In genomic region chrX:4911765-4912245, dm6 we compare ENCODE assay signal across 6 fruit fly cellular contexts.
A peak's percentile ranks its signal among the peaks of the same experiment; 100 is the strongest.
TF ChIP-seq lines count a peak whose summit lies in the region.

No protein-coding gene starts in this region.

- TF ChIP-seq CTCF in whole organism, embryonic (GFP tag; optimal IDR thresholded peaks at IDR 0.05; lab: Kevin White, UChicago) = no peak

TF ChIP-seq in Kc167, 6 proteins besides CTCF, POLR2A, EP300 and RAD21:
- TF ChIP-seq psq (optimal IDR thresholded peaks at IDR 0.05; lab: Kevin White, UChicago) = peak; percentile 44
- TF ChIP-seq ttk (optimal IDR thresholded peaks at IDR 0.05; lab: Kevin White, UChicago) = no peak

TF ChIP-seq in whole organism, adult, 20 proteins besides CTCF, POLR2A, EP300 and RAD21 (continues in another document):
- TF ChIP-seq cic (GFP tag; optimal IDR thresholded peaks at IDR 0.05; lab: Kevin White, UChicago) (peak; percentile 14), toe (GFP tag; optimal IDR thresholded peaks at IDR 0.05; lab: Kevin White, UChicago) (no peak), CG12768 (GFP tag; optimal IDR thresholded peaks at IDR 0.05; lab: Kevin White, UChicago) (peak; percentile 44), pad (GFP tag; optimal IDR thresholded peaks at IDR 0.05; lab: Kevin White, UChicago) (peak; percentile 33), Clk (GFP tag; optimal IDR thresholded peaks at IDR 0.05; lab: Kevin White, UChicago) (no peak), CG5204 (GFP tag; optimal IDR thresholded peaks at IDR 0.05; lab: Kevin White, UChicago) (peak; percentile 34), CG1620 (GFP tag; optimal IDR thresholded peaks at IDR 0.05; lab: Kevin White, UChicago) (no peak), Crg-1 (GFP tag; optimal IDR thresholded peaks at IDR 0.05; lab: Kevin White, UChicago) (peak; percentile 32), CG7045 (GFP tag; optimal IDR thresholded peaks at IDR 0.05; lab: Kevin White, UChicago) (peak; percentile 12), CG14711 (tag; optimal IDR thresholded peaks at IDR 0.05; lab: Kevin White, UChicago) (peak; percentile 51), Mnt (GFP tag; optimal IDR thresholded peaks at IDR 0.05; lab: Kevin White, UChicago) (no peak), kay (GFP tag; lab: Kevin White, UChicago; ENCODE audit: borderline replicate concordance) (no peak), CG33017 (tag; optimal IDR thresholded peaks at IDR 0.05; lab: Kevin White, UChicago) (no peak), CG7101 (tag; optimal IDR thresholded peaks at IDR 0.05; lab: Kevin White, UChicago) (peak; percentile 33), ovo (GFP tag; optimal IDR thresholded peaks at IDR 0.05; lab: Kevin White, UChicago) (peak; percentile 19), Hr96 (GFP tag; optimal IDR thresholded peaks at IDR 0.05; lab: Kevin White, UChicago) (peak; percentile 55), tj (GFP tag; optimal IDR thresholded peaks at IDR 0.05; lab: Kevin White, UChicago) (peak; percentile 74), CG11617 (GFP tag; optimal IDR thresholded peaks at IDR 0.05; lab: Kevin White, UChicago) (peak; percentile 46)

TF ChIP-seq in whole organism, embryonic, 481 proteins besides CTCF, POLR2A, EP300 and RAD21 (continues in another document):
- TF ChIP-seq PHDP (tag; optimal IDR thresholded peaks at IDR 0.05; lab: Kevin White, UChicago) (peak; percentile 11), row (GFP tag; IDR thresholded peaks at IDR 0.05; lab: Robert Waterston, UW) (peak; percentile 84), CG3281 (GFP tag; optimal IDR thresholded peaks at IDR 0.05; lab: Kevin White, UChicago) (peak; percentile 4), Xbp1 (GFP tag; optimal IDR thresholded peaks at IDR 0.05; lab: Kevin White, UChicago) (peak; percentile 8), CG9932 (GFP tag; IDR thresholded peaks at IDR 0.05; lab: Robert Waterston, UW) (no peak), CG11723 (GFP tag; optimal IDR thresholded peaks at IDR 0.05; lab: Kevin White, UChicago) (no peak), dysf (GFP tag; IDR thresholded peaks at IDR 0.05; lab: Robert Waterston, UW) (peak; percentile 39; the same call in 1 of the 3 replicates), sens (GFP tag; lab: Kevin White, UChicago) (peak; percentile 55), CG11695 (GFP tag; IDR thresholded peaks at IDR 0.05; lab: Robert Waterston, UW) (0 out of 3 replicates have a peak, but pooled peaks have one; percentile 14), nom (GFP tag; optimal IDR thresholded peaks at IDR 0.05; lab: Kevin White, UChicago) (peak; percentile 87), CG14441 (GFP tag; IDR thresholded peaks at IDR 0.05; lab: Robert Waterston, UW) (0 out of 2 replicates have a peak, but pooled peaks have one; percentile 17), Meics (GFP tag; optimal IDR thresholded peaks at IDR 0.05; lab: Kevin White, UChicago) (peak; percentile 23), grau (tag; optimal IDR thresholded peaks at IDR 0.05; lab: Kevin White, UChicago) (peak; percentile 9), CG32772 (GFP tag; IDR thresholded peaks at IDR 0.05; lab: Robert Waterston, UW) (peak; percentile 52; the same call in 1 of the 2 replicates), CG17385 (GFP tag; optimal IDR thresholded peaks at IDR 0.05; lab: Kevin White, UChicago) (peak; percentile 1), CG7839 (tag; optimal IDR thresholded peaks at IDR 0.05; lab: Kevin White, UChicago) (peak; percentile 13), crp (GFP tag; optimal IDR thresholded peaks at IDR 0.05; lab: Kevin White, UChicago) (no peak), CG34376 (GFP tag; optimal IDR thresholded peaks at IDR 0.05; lab: Kevin White, UChicago) (no peak)

TF ChIP-seq in whole organism, prepupa, 60 proteins besides CTCF, POLR2A, EP300 and RAD21 (continues in another document):
- TF ChIP-seq CG6854 (GFP tag; optimal IDR thresholded peaks at IDR 0.05; lab: Kevin White, UChicago) (peak; percentile 72), Sox15 (GFP tag; optimal IDR thresholded peaks at IDR 0.05; lab: Kevin White, UChicago) (peak; percentile 48), Met (GFP tag; optimal IDR thresholded peaks at IDR 0.05; lab: Kevin White, UChicago) (peak; percentile 79), vri (GFP tag; optimal IDR thresholded peaks at IDR 0.05; lab: Kevin White, UChicago) (peak; percentile 36), Hr38 (GFP tag; optimal IDR thresholded peaks at IDR 0.05; lab: Kevin White, UChicago) (no peak), lz (GFP tag; optimal IDR thresholded peaks at IDR 0.05; lab: Kevin White, UChicago) (peak; percentile 62), salr (GFP tag; optimal IDR thresholded peaks at IDR 0.05; lab: Kevin White, UChicago) (peak; percentile 51 to 87), CG6163 (GFP tag; IDR thresholded peaks at IDR 0.05; lab: Robert Waterston, UW) (peak; percentile 83), CG10669 (GFP tag; optimal IDR thresholded peaks at IDR 0.05; lab: Kevin White, UChicago) (peak; percentile 78), CG6276 (GFP tag; optimal IDR thresholded peaks at IDR 0.05; lab: Kevin White, UChicago) (peak; percentile 87), CG11294 (GFP tag; IDR thresholded peaks at IDR 0.05; lab: Robert Waterston, UW) (peak; percentile 20; the same call in 1 of the 2 replicates), CG11902 (GFP tag; optimal IDR thresholded peaks at IDR 0.05; lab: Kevin White, UChicago) (peak; percentile 35), CG3032 (tag; optimal IDR thresholded peaks at IDR 0.05; lab: Kevin White, UChicago) (peak; percentile 77), svp (GFP tag; lab: Kevin White, UChicago) (peak; percentile 86), CG6808 (GFP tag; optimal IDR thresholded peaks at IDR 0.05; lab: Kevin White, UChicago) (peak; percentile 87), eg (GFP tag; IDR thresholded peaks at IDR 0.05; lab: Robert Waterston, UW) (peak; percentile 52), CG34406 (GFP tag; optimal IDR thresholded peaks at IDR 0.05; lab: Kevin White, UChicago) (peak; percentile 76), CG6792 (GFP tag; optimal IDR thresholded peaks at IDR 0.05; lab: Kevin White, UChicago) (peak; percentile 79), topi (GFP tag; optimal IDR thresholded peaks at IDR 0.05; lab: Kevin White, UChicago) (peak; percentile 81)

TF ChIP-seq in whole organism, pupa, 21 proteins besides CTCF, POLR2A, EP300 and RAD21 (continues in another document):
- TF ChIP-seq Ets98B (GFP tag; IDR thresholded peaks at IDR 0.05; lab: Robert Waterston, UW) (peak; percentile 61), gl (tag; optimal IDR thresholded peaks at IDR 0.05; lab: Kevin White, UChicago) (peak; percentile 77), CG13204 (GFP tag; optimal IDR thresholded peaks at IDR 0.05; lab: Kevin White, UChicago) (peak; percentile 78), CG8159 (tag; optimal IDR thresholded peaks at IDR 0.05; lab: Kevin White, UChicago) (peak; percentile 84), fd96Ca (GFP tag; IDR thresholded peaks at IDR 0.05; lab: Robert Waterston, UW) (peak; percentile 78; the same call in 2 of the 3 replicates), CG32121 (GFP tag; IDR thresholded peaks at IDR 0.05; lab: Robert Waterston, UW) (peak; percentile 62), CG14655 (GFP tag; optimal IDR thresholded peaks at IDR 0.05; lab: Kevin White, UChicago) (peak; percentile 91), EcR (GFP tag; optimal IDR thresholded peaks at IDR 0.05; lab: Kevin White, UChicago) (peak; percentile 44), D1 (tag; optimal IDR thresholded peaks at IDR 0.05; lab: Kevin White, UChicago) (peak; percentile 69), CG34367 (tag; optimal IDR thresholded peaks at IDR 0.05; lab: Kevin White, UChicago) (peak; percentile 81), CG8301 (tag; optimal IDR thresholded peaks at IDR 0.05; lab: Kevin White, UChicago) (peak; percentile 75), CG4496 (GFP tag; IDR thresholded peaks at IDR 0.05; lab: Robert Waterston, UW) (peak; percentile 72), CG17806 (tag; optimal IDR thresholded peaks at IDR 0.05; lab: Kevin White, UChicago) (peak; percentile 73), Snoo (tag; optimal IDR thresholded peaks at IDR 0.05; lab: Kevin White, UChicago) (peak; percentile 79), Pif1B (GFP tag; optimal IDR thresholded peaks at IDR 0.05; lab: Kevin White, UChicago) (peak; percentile 89), CG10348 (GFP tag; IDR thresholded peaks at IDR 0.05; lab: Robert Waterston, UW) (no peak), CG12605 (GFP tag; IDR thresholded peaks at IDR 0.05; lab: Robert Waterston, UW) (peak; percentile 56), CG9948 (tag; optimal IDR thresholded peaks at IDR 0.05; lab: Kevin White, UChicago) (peak; percentile 74), Pif1A (GFP tag; optimal IDR thresholded peaks at IDR 0.05; lab: Kevin White, UChicago) (peak; percentile 83), CG15710 (tag; optimal IDR thresholded peaks at IDR 0.05; lab: Kevin White, UChicago) (peak; percentile 84)

TF ChIP-seq in whole organism, wandering third instar larva, 38 proteins besides CTCF, POLR2A, EP300 and RAD21 (continues in another document):
- no peak for TF ChIP-seq Rel (GFP tag; optimal IDR thresholded peaks at IDR 0.05; lab: Kevin White, UChicago)
- no peak for TF ChIP-seq Rel (tag; optimal IDR thresholded peaks at IDR 0.05; lab: Kevin White, UChicago)
- no peak for TF ChIP-seq Mio (GFP tag; optimal IDR thresholded peaks at IDR 0.05; lab: Kevin White, UChicago)
- TF ChIP-seq Myc (optimal IDR thresholded peaks at IDR 0.05; lab: Kevin White, UChicago) = no peak
- TF ChIP-seq dmrt93B (GFP tag; optimal IDR thresholded peaks at IDR 0.05; lab: Kevin White, UChicago) = peak; percentile 24
- TF ChIP-seq fru (GFP tag; optimal IDR thresholded peaks at IDR 0.05; lab: Kevin White, UChicago) = peak; percentile 66
- no peak for TF ChIP-seq dsf (GFP tag; optimal IDR thresholded peaks at IDR 0.05; lab: Kevin White, UChicago; ENCODE audit: borderline replicate concordance)
- peak; percentile 50 for TF ChIP-seq sage (GFP tag; optimal IDR thresholded peaks at IDR 0.05; lab: Kevin White, UChicago)
- TF ChIP-seq rgr (GFP tag; optimal IDR thresholded peaks at IDR 0.05; lab: Kevin White, UChicago) = peak; percentile 45
- peak; percentile 47 for TF ChIP-seq br (GFP tag; optimal IDR thresholded peaks at IDR 0.05; lab: Kevin White, UChicago)
- peak; percentile 12 for TF ChIP-seq Hnf4 (GFP tag; optimal IDR thresholded peaks at IDR 0.05; lab: Kevin White, UChicago)
- peak; percentile 65 for TF ChIP-seq h (GFP tag; optimal IDR thresholded peaks at IDR 0.05; lab: Kevin White, UChicago)
- peak; percentile 75 for TF ChIP-seq Sp1 (GFP tag; optimal IDR thresholded peaks at IDR 0.05; lab: Kevin White, UChicago)
- peak; percentile 46 for TF ChIP-seq OdsH (GFP tag; optimal IDR thresholded peaks at IDR 0.05; lab: Kevin White, UChicago)
- no peak for TF ChIP-seq Vsx2 (GFP tag; optimal IDR thresholded peaks at IDR 0.05; lab: Kevin White, UChicago; ENCODE audit: partially characterized antibody)
- no peak for TF ChIP-seq GATAd (GFP tag; optimal IDR thresholded peaks at IDR 0.05; lab: Kevin White, UChicago)
- peak; percentile 16 for TF ChIP-seq ey (GFP tag; optimal IDR thresholded peaks at IDR 0.05; lab: Kevin White, UChicago)
- peak; percentile 93 for TF ChIP-seq psq (GFP tag; optimal IDR thresholded peaks at IDR 0.05; lab: Kevin White, UChicago)
- no peak for TF ChIP-seq CrebA (GFP tag; optimal IDR thresholded peaks at IDR 0.05; lab: Kevin White, UChicago; ENCODE audit: borderline replicate concordance)
- no peak for TF ChIP-seq tai (GFP tag; optimal IDR thresholded peaks at IDR 0.05; lab: Kevin White, UChicago)
- peak; percentile 73 for TF ChIP-seq woc (GFP tag; optimal IDR thresholded peaks at IDR 0.05; lab: Kevin White, UChicago)
- no peak for TF ChIP-seq pan (optimal IDR thresholded peaks at IDR 0.05; lab: Kevin White, UChicago)
- no peak for TF ChIP-seq jim (GFP tag; optimal IDR thresholded peaks at IDR 0.05; lab: Kevin White, UChicago)
